Worm (Caenorhabditis elegans): ENCODE data around the gene C44C11.6.

Gene C44C11.6

ce11 chrII:12341566-12342223, 2.9 kb upstream of the C44C11.6 start:
- TF ChIP-seq nfya-1 (tag; optimal IDR thresholded peaks at IDR 0.05; ENCODE audit: insufficient read depth), result peak; percentile 8
- no peak for TF ChIP-seq snpc-4 (tag; optimal IDR thresholded peaks at IDR 0.05)
- peak; percentile 25 for TF ChIP-seq nhr-25 (tag; optimal IDR thresholded peaks at IDR 0.05)
- TF ChIP-seq nhr-23 (tag; optimal IDR thresholded peaks at IDR 0.05), result peak; percentile 16
- TF ChIP-seq pha-4 (tag; optimal IDR thresholded peaks at IDR 0.05), result peak; percentile 83

- TF ChIP-seq ceh-28 (tag; optimal IDR thresholded peaks at IDR 0.05), result no peak
Measured at ce11 chrII:12342928-12343327, 1.7 kb upstream of the C44C11.6 start.

DNA sequence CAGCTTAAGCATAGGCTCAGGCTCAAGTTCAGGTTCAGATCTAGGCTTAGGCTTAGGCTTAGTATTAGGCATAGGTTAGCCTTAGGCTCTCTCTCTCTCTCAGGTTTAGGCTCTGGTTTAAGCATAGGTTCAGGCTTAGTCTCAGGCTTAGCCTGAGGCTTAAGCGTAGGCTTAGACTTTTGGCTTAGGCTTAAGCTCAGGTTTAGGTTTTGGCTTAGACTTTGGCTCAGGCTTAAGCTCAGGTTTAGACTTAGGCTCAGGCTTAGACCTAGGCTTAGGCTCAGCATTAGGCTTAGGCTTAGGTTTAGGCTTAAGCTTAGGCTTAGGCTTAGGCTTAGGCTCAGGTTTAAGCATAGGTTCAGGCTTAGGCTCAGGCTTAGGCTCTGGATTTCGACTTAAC, 899 bp upstream of the C44C11.6 start:
- TF ChIP-seq ceh-82 (tag; optimal IDR thresholded peaks at IDR 0.05), result no peak
- no peak for TF ChIP-seq unc-62 (GFP tag; optimal IDR thresholded peaks at IDR 0.05)
- TF ChIP-seq skn-1 (tag; optimal IDR thresholded peaks at IDR 0.05), result no peak
- no peak for TF ChIP-seq daf-12 (tag; optimal IDR thresholded peaks at IDR 0.05)
- no peak for TF ChIP-seq fos-1 (tag; optimal IDR thresholded peaks at IDR 0.05)

DNA sequence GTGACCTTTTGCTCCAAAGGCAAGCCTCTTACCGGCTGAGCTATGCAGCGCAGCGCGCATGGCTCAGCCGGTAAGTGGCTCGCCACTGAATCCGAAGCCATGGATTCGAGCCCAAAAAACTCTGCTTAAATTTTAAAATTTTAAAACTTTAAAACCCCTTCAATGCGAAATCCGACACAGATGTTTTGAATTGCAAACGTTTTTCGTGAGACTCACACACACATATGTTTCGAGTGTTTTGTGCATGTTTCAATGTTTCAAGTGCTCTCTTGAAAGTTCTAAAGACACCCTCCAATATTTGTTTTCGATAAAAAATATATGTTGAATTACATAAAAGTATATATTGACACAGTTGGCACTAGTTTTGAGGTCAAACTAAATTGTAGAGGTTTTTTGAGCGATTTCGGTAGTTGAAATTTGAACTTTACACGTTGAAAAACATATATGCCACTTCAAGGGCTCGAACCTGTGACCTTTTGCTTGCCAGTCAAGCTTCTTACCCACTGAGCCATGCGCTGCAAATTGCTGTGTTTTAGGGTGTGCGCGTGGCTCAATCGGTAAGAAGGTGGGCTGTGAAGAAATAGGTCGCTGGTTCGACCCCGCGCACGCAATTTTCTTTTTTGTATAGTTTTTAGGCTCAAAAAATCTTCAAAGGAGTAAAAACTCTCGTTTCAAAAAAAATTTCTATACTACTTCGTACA, 1.8 kb downstream of the C44C11.6 start:
- TF ChIP-seq mdl-1 (tag; optimal IDR thresholded peaks at IDR 0.05) (no peak), zag-1 (tag; optimal IDR thresholded peaks at IDR 0.05) (no peak), unc-39 (tag; optimal IDR thresholded peaks at IDR 0.05) (no peak), nhr-77 (tag; optimal IDR thresholded peaks at IDR 0.05) (no peak), ceh-16 (tag; optimal IDR thresholded peaks at IDR 0.05) (no peak), pha-4 (tag; optimal IDR thresholded peaks at IDR 0.05) (peak; percentile 45), unc-62 (GFP tag; optimal IDR thresholded peaks at IDR 0.05) (no peak)

DNA sequence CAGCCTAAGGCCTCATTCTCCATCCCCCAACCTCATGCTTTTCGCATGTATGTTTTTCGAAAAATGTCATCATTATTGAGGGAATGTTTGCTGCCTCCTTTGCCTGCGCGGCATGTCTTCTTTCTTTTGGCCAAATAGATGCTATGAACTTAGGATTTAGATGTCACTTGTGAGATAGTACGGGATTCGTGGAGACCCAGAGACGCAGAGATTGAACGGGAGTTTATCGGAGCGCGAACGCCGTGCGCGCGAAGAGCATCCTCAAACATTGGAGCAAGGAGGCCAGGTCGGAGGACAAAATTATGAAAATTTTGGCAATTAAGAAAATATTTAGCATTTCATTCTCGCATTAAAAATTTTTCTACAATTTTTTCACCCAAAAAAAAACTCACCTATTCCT, 4.3 kb downstream of the C44C11.6 start:
- peak; percentile 66 for TF ChIP-seq pha-4 (tag; optimal IDR thresholded peaks at IDR 0.05)
- TF ChIP-seq unc-39 (tag; optimal IDR thresholded peaks at IDR 0.05), result no peak
- TF ChIP-seq hmg-11 (tag; optimal IDR thresholded peaks at IDR 0.05), result no peak
- TF ChIP-seq nhr-77 (tag; optimal IDR thresholded peaks at IDR 0.05), result no peak
- no peak for TF ChIP-seq aly-2 (tag; optimal IDR thresholded peaks at IDR 0.05)
- no peak for TF ChIP-seq lin-15B (tag; optimal IDR thresholded peaks at IDR 0.05)
- TF ChIP-seq ZK546.5 (tag; optimal IDR thresholded peaks at IDR 0.05), result no peak

DNA sequence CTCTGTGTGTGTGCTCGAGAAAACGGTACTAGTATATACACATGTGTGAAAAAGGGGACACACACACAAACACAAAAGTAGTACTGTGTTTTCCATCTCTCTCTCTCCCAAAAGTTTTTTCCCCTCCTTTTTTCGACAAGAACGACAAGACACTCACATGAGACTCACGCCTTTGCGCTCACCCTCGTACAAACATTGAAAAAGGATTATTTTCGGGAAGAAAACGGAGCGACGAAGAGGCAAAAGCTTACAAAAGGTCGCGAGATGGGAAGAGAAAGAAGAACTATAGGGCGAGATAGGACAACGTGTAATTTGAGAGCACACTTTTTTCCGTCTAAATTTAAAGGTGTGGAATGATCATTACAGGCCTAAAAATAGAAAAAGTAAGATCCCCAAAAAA, 5.3 kb downstream of the C44C11.6 start:
- TF ChIP-seq fkh-10 (GFP tag; optimal IDR thresholded peaks at IDR 0.05) (no peak), ztf-4 (tag; optimal IDR thresholded peaks at IDR 0.05) (no peak), elt-2 (tag; optimal IDR thresholded peaks at IDR 0.05) (peak; percentile 26), zag-1 (tag; optimal IDR thresholded peaks at IDR 0.05) (no peak), pha-4 (tag; optimal IDR thresholded peaks at IDR 0.05) (peak; percentile 81), nhr-25 (tag; optimal IDR thresholded peaks at IDR 0.05) (no peak), ztf-11 (tag; optimal IDR thresholded peaks at IDR 0.05) (no peak), unc-39 (tag; optimal IDR thresholded peaks at IDR 0.05) (no peak)

DNA sequence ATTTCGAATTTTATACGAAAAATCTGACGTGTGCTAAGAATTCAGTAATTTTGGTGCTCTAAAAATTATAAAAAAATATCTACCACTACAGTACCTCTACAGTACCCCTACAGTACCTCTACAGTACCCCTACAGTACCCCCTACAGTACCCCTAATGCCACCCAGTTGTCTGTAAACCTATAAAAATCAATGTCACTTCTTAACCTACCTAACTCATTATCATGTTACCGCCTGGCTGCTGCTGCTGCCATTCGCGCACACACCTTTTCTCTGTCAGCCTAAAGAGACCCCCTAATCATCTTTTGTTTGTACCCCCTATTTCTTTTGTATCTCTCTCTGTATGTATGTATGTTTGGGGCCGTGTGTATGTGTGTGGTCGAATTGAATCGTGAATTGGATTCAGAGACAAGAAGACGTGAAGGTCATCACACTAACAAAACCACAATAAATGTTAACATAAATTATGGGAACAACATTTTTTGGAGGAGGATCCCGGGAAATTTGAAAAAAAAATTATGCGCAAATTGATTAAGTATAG, 6.2 kb downstream of the C44C11.6 start:
- TF ChIP-seq ZK546.5 (tag; optimal IDR thresholded peaks at IDR 0.05) (no peak), nfya-1 (tag; optimal IDR thresholded peaks at IDR 0.05; ENCODE audit: insufficient read depth) (peak; percentile 20), nhr-25 (tag; optimal IDR thresholded peaks at IDR 0.05) (peak; percentile 23), pha-4 (tag; optimal IDR thresholded peaks at IDR 0.05) (peak; percentile 2)

DNA sequence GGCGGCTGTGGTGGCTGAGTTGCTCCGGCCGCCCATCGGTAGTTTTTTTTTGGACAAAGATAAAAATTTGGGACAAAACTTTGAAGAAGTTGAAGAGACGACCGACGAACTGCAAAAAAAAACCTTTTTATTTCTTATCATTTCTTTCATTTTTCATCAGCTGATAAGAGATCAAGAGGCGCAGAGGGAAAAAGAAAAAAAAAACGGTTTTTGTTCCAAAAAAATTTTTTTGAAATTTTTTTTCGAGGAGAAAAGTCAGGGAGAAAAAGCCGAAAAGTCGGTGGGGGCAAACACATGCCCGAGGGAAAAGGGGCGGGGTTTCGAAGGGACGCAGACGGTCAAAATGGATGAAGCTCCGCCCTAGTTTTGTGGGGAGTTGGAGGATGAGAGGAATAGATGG, 7.5 kb downstream of the C44C11.6 start, which contains the start of gene ras-1:
Gene ras-1, minus strand, starts transcription at position 129 of the 400 bp plus-strand sequence.
- TF ChIP-seq elt-2 (tag; optimal IDR thresholded peaks at IDR 0.05), result peak; percentile 51
- no peak for TF ChIP-seq lsy-12 (tag; optimal IDR thresholded peaks at IDR 0.05)
- no peak for TF ChIP-seq ZK546.5 (tag; optimal IDR thresholded peaks at IDR 0.05)
- no peak for TF ChIP-seq elt-3 (tag; optimal IDR thresholded peaks at IDR 0.05)
- no peak for TF ChIP-seq nhr-25 (tag; optimal IDR thresholded peaks at IDR 0.05)
- TF ChIP-seq nhr-77 (tag; optimal IDR thresholded peaks at IDR 0.05), result no peak
- TF ChIP-seq nfya-1 (tag; optimal IDR thresholded peaks at IDR 0.05; ENCODE audit: insufficient read depth), result peak; percentile 26
- peak; percentile 41 for TF ChIP-seq pha-4 (tag; optimal IDR thresholded peaks at IDR 0.05)
